Worm (Caenorhabditis elegans) whole organism, L4 larva: Measurements from ENCODE around the gene F59A1.11.

Source experiments
- hif-1 ChIP-seq, 2 experiments: sonication (generic microtip); optimal IDR thresholded peaks; 2 replicates each; lab custom pipeline; 2016 to 2017; ENCODE audit warnings: missing compliant biosample characterization in 2 of 2, missing genetic modification characterization in 2 of 2, missing genetic modification reagents in 2 of 2, missing genotype in 2 of 2, mild to moderate bottlenecking in 1 of 2
- nhr-11 ChIP-seq: fragments of 150-350 bp; optimal IDR thresholded peaks from 2 replicates; lab custom pipeline; 2014; ENCODE audit warnings: missing biosample characterization, missing genetic modification characterization
- snpc-4 ChIP-seq: fragments of 150-350 bp; optimal IDR thresholded peaks from 2 replicates; lab custom pipeline; 2014; ENCODE audit warnings: missing biosample characterization, missing genetic modification characterization

DNA sequence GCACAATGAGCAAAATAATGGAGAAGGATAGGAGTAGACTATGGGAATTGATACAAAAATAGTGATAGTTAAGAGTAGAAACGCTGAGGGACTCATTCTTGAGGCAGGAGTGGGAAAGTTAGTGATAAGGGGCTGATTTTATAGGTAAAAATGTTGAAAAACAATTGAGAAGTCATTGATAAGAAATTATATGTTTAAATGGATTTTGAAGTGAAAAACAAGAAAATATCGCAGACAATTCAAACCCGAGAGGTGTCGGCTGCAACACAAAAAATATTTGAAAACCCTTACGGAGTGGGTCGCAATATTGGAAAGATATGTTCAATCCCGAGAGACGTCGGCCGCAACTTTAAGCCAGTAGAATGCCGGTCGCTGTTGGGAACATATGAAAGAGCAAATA is 30.9 kb upstream of the F59A1.11 start, which contains the start of gene spp-29:
- TF ChIP-seq snpc-4 (no peak), nhr-11 (no peak), hif-1 (tag; optimal IDR thresholded peaks at IDR 0.05; lab: Kevin White, UChicago) (no peak)
